Fruit fly (Drosophila melanogaster) whole organism, wandering third instar larva: ENCODE data around the gene CG13991.
A peak's percentile ranks its signal among the peaks of the same experiment; 100 is the strongest.

Experiments used
- Abd-B ChIP-seq: fragments of >200 bp; optimal IDR thresholded peaks from 2 replicates; lab custom pipeline; 2017; ENCODE audit warnings: missing biosample characterization, missing genetic modification characterization
- CG9705 ChIP-seq: fragments of 200-800 bp; sonication (Bioruptor generic); optimal IDR thresholded peaks from 2 replicates; lab custom pipeline; 2018; ENCODE audit warnings: missing biosample characterization, mild to moderate bottlenecking, missing genetic modification characterization
- CrebA ChIP-seq: fragments of 200-800 bp; sonication (Bioruptor generic); optimal IDR thresholded peaks from 2 replicates; lab custom pipeline; 2016; ENCODE audit warnings: missing biosample characterization, mild to moderate bottlenecking, missing genetic modification characterization, borderline replicate concordance
- Dfd ChIP-seq: fragments of >200 bp; optimal IDR thresholded peaks from 2 replicates; lab custom pipeline; 2017; ENCODE audit warnings: missing biosample characterization, missing genetic modification characterization
- Dif ChIP-seq: fragments of 200-275, 200-300 bp; sonication (Bioruptor generic); optimal IDR thresholded peaks from 2 replicates; lab custom pipeline; 2018; ENCODE audit warnings: missing biosample characterization, missing genetic modification characterization; ENCODE audit not compliant: partially characterized antibody
- GATAd ChIP-seq: sonication (Bioruptor generic); optimal IDR thresholded peaks from 2 replicates; lab custom pipeline; 2016; ENCODE audit warnings: missing biosample characterization, missing genetic modification characterization
- HLH106 ChIP-seq: fragments of 200-800 bp; optimal IDR thresholded peaks from 3 replicates; lab custom pipeline; 2019; ENCODE audit warnings: missing biosample characterization, mild to moderate bottlenecking, missing genetic modification characterization, moderate library complexity
- Hnf4 ChIP-seq: fragments of 200-800 bp; sonication (Bioruptor generic); optimal IDR thresholded peaks from 2 replicates; lab custom pipeline; 2016; ENCODE audit warnings: missing biosample characterization, mild to moderate bottlenecking, missing genetic modification characterization
- Hr78 ChIP-seq: fragments of >200 bp; optimal IDR thresholded peaks from 2 replicates; lab custom pipeline; 2017; ENCODE audit warnings: missing biosample characterization, missing genetic modification characterization
- Hr83 ChIP-seq: fragments of 200-300 bp; sonication (Bioruptor generic); optimal IDR thresholded peaks from 2 replicates; lab custom pipeline; 2016; ENCODE audit warnings: missing biosample characterization, mild to moderate bottlenecking, missing genetic modification characterization, moderate library complexity; ENCODE audit not compliant: poor library complexity, severe bottlenecking
- Jra ChIP-seq: sonication (Bioruptor generic); optimal IDR thresholded peaks from 2 replicates; lab custom pipeline; 2016; ENCODE audit warnings: missing biosample characterization, missing genetic modification characterization
- Mio ChIP-seq: sonication (Bioruptor generic); optimal IDR thresholded peaks from 2 replicates; lab custom pipeline; 2016; ENCODE audit warnings: missing biosample characterization, missing genetic modification characterization
- Myc ChIP-seq: fragments of >200 bp; optimal IDR thresholded peaks from 2 replicates; lab custom pipeline; 2017
- N ChIP-seq: fragments of >200 bp; optimal IDR thresholded peaks from 2 replicates; lab custom pipeline; 2018; ENCODE audit warnings: missing biosample characterization, missing external identifiers, missing genetic modification characterization
- OdsH ChIP-seq: fragments of 200-800 bp; sonication (Bioruptor generic); optimal IDR thresholded peaks from 2 replicates; lab custom pipeline; 2016; ENCODE audit warnings: missing biosample characterization, mild to moderate bottlenecking, missing genetic modification characterization
- Rel ChIP-seq, 2 experiments: fragments of 200-800 bp; sonication (Bioruptor generic) in 1 of 2; optimal IDR thresholded peaks; 2 replicates in 1 of 2; 3 replicates in 1 of 2; lab custom pipeline; 2016 to 2019; ENCODE audit warnings: mild to moderate bottlenecking in 2 of 2, missing biosample characterization in 2 of 2, missing genetic modification characterization in 2 of 2, moderate library complexity in 1 of 2
- Sp1 ChIP-seq: fragments of 200-800 bp; sonication (Bioruptor generic); optimal IDR thresholded peaks from 3 replicates; lab custom pipeline; 2019; ENCODE audit warnings: missing biosample characterization, mild to moderate bottlenecking, missing genetic modification characterization, moderate library complexity
- Vsx2 ChIP-seq: fragments of 200-300, 225-300 bp; sonication (Bioruptor generic); optimal IDR thresholded peaks from 2 replicates; lab custom pipeline; 2018; ENCODE audit warnings: missing biosample characterization, missing genetic modification characterization; ENCODE audit not compliant: partially characterized antibody
- br ChIP-seq: fragments of 200-800 bp; sonication (Bioruptor generic); optimal IDR thresholded peaks from 2 replicates; lab custom pipeline; 2016; ENCODE audit warnings: missing biosample characterization, missing genetic modification characterization
- brk ChIP-seq: fragments of 200-800 bp; sonication (Bioruptor generic); optimal IDR thresholded peaks from 2 replicates; lab custom pipeline; 2016; ENCODE audit warnings: missing biosample characterization, mild to moderate bottlenecking, missing genetic modification characterization
- dl ChIP-seq, 2 experiments: fragments of 175-275, 200-275 bp in 1 of 2; fragments of 200-275 bp in 1 of 2; sonication (Bioruptor generic); optimal IDR thresholded peaks; lab custom pipeline; 2018; ENCODE audit warnings: mild to moderate bottlenecking in 2 of 2, missing biosample characterization in 2 of 2, missing genetic modification characterization in 2 of 2, moderate library complexity in 2 of 2; ENCODE audit not compliant: partially characterized antibody in 2 of 2, insufficient read depth in 1 of 2
- dmrt93B ChIP-seq: fragments of 200-800 bp; sonication (Bioruptor generic); optimal IDR thresholded peaks from 2 replicates; lab custom pipeline; 2018; ENCODE audit warnings: missing biosample characterization, mild to moderate bottlenecking, missing genetic modification characterization
- dsf ChIP-seq: sonication (Bioruptor generic); optimal IDR thresholded peaks from 2 replicates; lab custom pipeline; 2016; ENCODE audit warnings: missing biosample characterization, missing genetic modification characterization, borderline replicate concordance
- ey ChIP-seq: fragments of 200-800 bp; sonication (Bioruptor generic); optimal IDR thresholded peaks from 2 replicates; lab custom pipeline; 2016; ENCODE audit warnings: missing biosample characterization, missing genetic modification characterization
- foxo ChIP-seq, 2 experiments: fragments of 200-800 bp; sonication (Bioruptor generic); optimal IDR thresholded peaks; 2 replicates in 1 of 2; 3 replicates in 1 of 2; lab custom pipeline; 2016 to 2017; ENCODE audit warnings: missing biosample characterization in 2 of 2, missing genetic modification characterization in 2 of 2
- fru ChIP-seq: fragments of 200-800 bp; sonication (Bioruptor generic); optimal IDR thresholded peaks from 3 replicates; lab custom pipeline; 2016; ENCODE audit warnings: missing biosample characterization, mild to moderate bottlenecking, missing genetic modification characterization
- h ChIP-seq: fragments of 200-800 bp; sonication (Bioruptor generic); optimal IDR thresholded peaks from 3 replicates; lab custom pipeline; 2016; ENCODE audit warnings: missing biosample characterization, mild to moderate bottlenecking, missing genetic modification characterization
- jim ChIP-seq: fragments of 175-275, 200-325 bp; sonication (Bioruptor generic); optimal IDR thresholded peaks from 2 replicates; lab custom pipeline; 2016; ENCODE audit warnings: missing biosample characterization, mild to moderate bottlenecking, missing genetic modification characterization
- lola ChIP-seq: fragments of >200 bp; optimal IDR thresholded peaks from 2 replicates; lab custom pipeline; 2017; ENCODE audit warnings: missing biosample characterization, missing genetic modification characterization
- pan ChIP-seq: fragments of >200 bp; optimal IDR thresholded peaks from 2 replicates; lab custom pipeline; 2017
- psq ChIP-seq: fragments of 200-800 bp; sonication (Bioruptor generic); optimal IDR thresholded peaks from 3 replicates; lab custom pipeline; 2017; ENCODE audit warnings: missing biosample characterization, mild to moderate bottlenecking, missing genetic modification characterization, moderate library complexity
- rgr ChIP-seq: fragments of 200-800 bp; sonication (Bioruptor generic); optimal IDR thresholded peaks from 3 replicates; lab custom pipeline; 2016; ENCODE audit warnings: missing biosample characterization, mild to moderate bottlenecking, missing genetic modification characterization
- sage ChIP-seq: fragments of 200-800 bp; sonication (Bioruptor generic); optimal IDR thresholded peaks from 2 replicates; lab custom pipeline; 2016; ENCODE audit warnings: missing biosample characterization, mild to moderate bottlenecking, missing genetic modification characterization
- sv ChIP-seq: fragments of 200-800 bp; sonication (Bioruptor generic); optimal IDR thresholded peaks from 3 replicates; lab custom pipeline; 2016; ENCODE audit warnings: missing biosample characterization, missing genetic modification characterization
- tai ChIP-seq: sonication (Bioruptor generic); optimal IDR thresholded peaks from 2 replicates; lab custom pipeline; 2016; ENCODE audit warnings: missing biosample characterization, missing genetic modification characterization
- usp ChIP-seq: fragments of >200 bp; optimal IDR thresholded peaks from 2 replicates; lab custom pipeline; 2017; ENCODE audit warnings: missing biosample characterization, missing genetic modification characterization

CG13991 gene

dm6 chr2L:6178740-6179633 lies 39.8 kb downstream of the CG13991 start, which contains the start of gene smal:
Gene smal, plus strand, starts transcription at chr2L:6179133.
- TF ChIP-seq CG9705 (GFP tag; lab: Kevin White, UChicago) (no peak), h (GFP tag; lab: Kevin White, UChicago) (no peak), psq (GFP tag; lab: Kevin White, UChicago) (no peak), Abd-B (no peak), jim (no peak), fru (GFP tag; lab: Kevin White, UChicago) (peak; percentile 44), CrebA (no peak), foxo (GFP tag; optimal IDR thresholded peaks at IDR 0.05; lab: Kevin White, UChicago) (no peak), Myc (lab: Kevin White, UChicago) (no peak), Hr83 (no peak), ey (GFP tag; lab: Kevin White, UChicago) (no peak), dsf (no peak), Dfd (GFP tag; lab: Kevin White, UChicago) (no peak), lola (GFP tag; lab: Kevin White, UChicago) (no peak), Sp1 (no peak), Vsx2 (GFP tag; lab: Kevin White, UChicago) (peak; percentile 34), Dif (GFP tag; lab: Kevin White, UChicago) (peak; percentile 45), rgr (GFP tag; lab: Kevin White, UChicago) (no peak), usp (GFP tag; lab: Kevin White, UChicago) (no peak), brk (GFP tag; lab: Kevin White, UChicago) (no peak), Mio (GFP tag; lab: Kevin White, UChicago) (no peak), pan (no peak), dl (GFP tag; optimal IDR thresholded peaks at IDR 0.05; lab: Kevin White, UChicago; ENCODE audit: insufficient read depth in 1 of 2, partially characterized antibody in 2 of 2) (peak in 1 of 2 experiments; percentile 37), GATAd (GFP tag; lab: Kevin White, UChicago) (no peak), N (GFP tag; lab: Kevin White, UChicago) (no peak), Hr78 (GFP tag; lab: Kevin White, UChicago) (no peak), Rel (GFP tag; optimal IDR thresholded peaks at IDR 0.05; lab: Kevin White, UChicago) (no peak), Rel (tag; optimal IDR thresholded peaks at IDR 0.05; lab: Kevin White, UChicago) (no peak), HLH106 (tag; lab: Kevin White, UChicago) (no peak), Hnf4 (GFP tag; lab: Kevin White, UChicago) (no peak), tai (no peak), Jra (GFP tag; lab: Kevin White, UChicago) (no peak), sv (GFP tag; lab: Kevin White, UChicago) (no peak), OdsH (GFP tag; lab: Kevin White, UChicago) (no peak), dmrt93B (GFP tag; lab: Kevin White, UChicago) (no peak), sage (GFP tag; lab: Kevin White, UChicago) (no peak), br (GFP tag; lab: Kevin White, UChicago) (no peak)

- no peak for TF ChIP-seq foxo (GFP tag; optimal IDR thresholded peaks at IDR 0.05; lab: Kevin White, UChicago)
- TF ChIP-seq lola (GFP tag; lab: Kevin White, UChicago), result no peak
- no peak for TF ChIP-seq Dif (GFP tag; lab: Kevin White, UChicago)
- no peak for TF ChIP-seq sage (GFP tag; lab: Kevin White, UChicago)
Measured at dm6 chr2L:6179990-6180389, 40.8 kb downstream of the CG13991 start.

dm6 chr2L:6186356-6186755 lies 47.2 kb downstream of the CG13991 start:
- TF ChIP-seq dl (GFP tag; optimal IDR thresholded peaks at IDR 0.05; lab: Kevin White, UChicago; ENCODE audit: insufficient read depth in 1 of 2, partially characterized antibody in 2 of 2) (no peak), psq (GFP tag; lab: Kevin White, UChicago) (peak; percentile 30)
